Fruit fly (Drosophila melanogaster) whole organism: Measurements from ENCODE around the gene baz.

Source experiments
- CG8478 ChIP-seq: fragments of >200 bp; optimal IDR thresholded peaks from 2 replicates; lab custom pipeline; 2018; ENCODE audit warnings: inconsistent platforms
- Dll ChIP-seq: fragments of >200 bp; optimal IDR thresholded peaks from 2 replicates; lab custom pipeline; 2017
- EcR ChIP-seq, 2 experiments: fragments of >200 bp; optimal IDR thresholded peaks; 2 replicates each; lab custom pipeline; 2017; ENCODE audit warnings: missing biosample characterization in 2 of 2, missing genetic modification characterization in 2 of 2, missing genetic modification reagents in 2 of 2
- pan ChIP-seq: fragments of >200 bp; optimal IDR thresholded peaks from 2 replicates; lab custom pipeline; 2017
- psq ChIP-seq: fragments of >200 bp; optimal IDR thresholded peaks from 2 replicates; lab custom pipeline; 2017
- usp ChIP-seq: fragments of >200 bp; optimal IDR thresholded peaks from 2 replicates; lab custom pipeline; 2017; ENCODE audit warnings: missing biosample characterization, missing genetic modification characterization, mixed read lengths

The baz gene

dm6 chrX:17129733-17130466, 29.9 kb upstream of the baz start:
- TF ChIP-seq usp (no peak), pan (no peak), EcR (GFP tag; optimal IDR thresholded peaks at IDR 0.05; lab: Kevin White, UChicago) (no peak), CG8478 (lab: Kevin White, UChicago) (no peak), Dll (lab: Kevin White, UChicago) (no peak), psq (lab: Kevin White, UChicago) (no peak)

dm6 chrX:17132685-17133084, 27.1 kb upstream of the baz start:
- TF ChIP-seq EcR (GFP tag; optimal IDR thresholded peaks at IDR 0.05; lab: Kevin White, UChicago) = no peak
- no peak for TF ChIP-seq Dll (lab: Kevin White, UChicago)
- no peak for TF ChIP-seq psq (lab: Kevin White, UChicago)
- TF ChIP-seq pan = no peak
- TF ChIP-seq CG8478 (lab: Kevin White, UChicago) = no peak
- TF ChIP-seq usp = no peak

- TF ChIP-seq pan (no peak), CG8478 (lab: Kevin White, UChicago) (no peak)
These were observed 16.8 kb upstream of the baz start, which contains the start of the genes mei-217 and mei-218 for dm6 chrX:17142940-17143534. mei-217 (minus strand) TSS chrX:17142990. mei-218 (minus strand) TSS chrX:17142990.

dm6 chrX:17146529-17146928, 13.3 kb upstream of the baz start:
- TF ChIP-seq CG8478 (lab: Kevin White, UChicago) (no peak), EcR (GFP tag; optimal IDR thresholded peaks at IDR 0.05; lab: Kevin White, UChicago) (no peak), pan (no peak), Dll (lab: Kevin White, UChicago) (no peak), usp (no peak), psq (lab: Kevin White, UChicago) (no peak)

- TF ChIP-seq pan = no peak
- no peak for TF ChIP-seq EcR (GFP tag; optimal IDR thresholded peaks at IDR 0.05; lab: Kevin White, UChicago)
- no peak for TF ChIP-seq Dll (lab: Kevin White, UChicago)
- no peak for TF ChIP-seq CG8478 (lab: Kevin White, UChicago)
- TF ChIP-seq psq (lab: Kevin White, UChicago) = no peak
- no peak for TF ChIP-seq usp
These were observed 11.7 kb upstream of the baz start, which contains the start of gene RpS5a for dm6 chrX:17147983-17148637. RpS5a (minus strand) TSS chrX:17148264.

- TF ChIP-seq pan (no peak), Dll (lab: Kevin White, UChicago) (no peak)
These were observed 10.8 kb upstream of the baz start, which contains the start of gene Chchd2 for dm6 chrX:17148951-17149449. Chchd2 (plus strand) TSS chrX:17149001.

- TF ChIP-seq CG8478 (lab: Kevin White, UChicago) = no peak
- TF ChIP-seq pan = no peak
- TF ChIP-seq EcR (GFP tag; optimal IDR thresholded peaks at IDR 0.05; lab: Kevin White, UChicago) = no peak
- TF ChIP-seq psq (lab: Kevin White, UChicago) = no peak
- no peak for TF ChIP-seq usp
- TF ChIP-seq Dll (lab: Kevin White, UChicago) = no peak
These were observed 10.0 kb upstream of the baz start for dm6 chrX:17149652-17150266.

- no peak for TF ChIP-seq pan
- no peak for TF ChIP-seq CG8478 (lab: Kevin White, UChicago)
- TF ChIP-seq psq (lab: Kevin White, UChicago) = no peak
- TF ChIP-seq usp = no peak
- no peak for TF ChIP-seq Dll (lab: Kevin White, UChicago)
- TF ChIP-seq EcR (GFP tag; optimal IDR thresholded peaks at IDR 0.05; lab: Kevin White, UChicago) = no peak
These were observed 9.1 kb upstream of the baz start for dm6 chrX:17150660-17151059.

- TF ChIP-seq Dll (lab: Kevin White, UChicago) (no peak), EcR (GFP tag; optimal IDR thresholded peaks at IDR 0.05; lab: Kevin White, UChicago) (no peak), pan (no peak), CG8478 (lab: Kevin White, UChicago) (no peak), psq (lab: Kevin White, UChicago) (no peak), usp (no peak)
These were observed 690 bp upstream of the baz start, which contains the start of gene xmas for dm6 chrX:17159116-17159515. xmas (minus strand) TSS chrX:17159306.

- no peak for TF ChIP-seq psq (lab: Kevin White, UChicago)
- TF ChIP-seq usp = no peak
- no peak for TF ChIP-seq pan
- TF ChIP-seq CG8478 (lab: Kevin White, UChicago) = no peak
- TF ChIP-seq EcR (GFP tag; optimal IDR thresholded peaks at IDR 0.05; lab: Kevin White, UChicago) = no peak
- TF ChIP-seq Dll (lab: Kevin White, UChicago) = no peak
These were observed 712 bp downstream of the baz start for dm6 chrX:17160396-17161040.

- TF ChIP-seq Dll (lab: Kevin White, UChicago) (no peak), usp (no peak), CG8478 (lab: Kevin White, UChicago) (no peak), EcR (GFP tag; optimal IDR thresholded peaks at IDR 0.05; lab: Kevin White, UChicago) (no peak), pan (no peak), psq (lab: Kevin White, UChicago) (no peak)
These were observed 2.7 kb downstream of the baz start for dm6 chrX:17162446-17163013.
